Fruit fly (Drosophila melanogaster) S2 (cell line): ENCODE results near the gene CG32061.

Experiments used
- CG8478 ChIP-seq: fragments of >200 bp; optimal IDR thresholded peaks from 2 replicates; lab custom pipeline; 2018
- CTCF ChIP-seq, 2 experiments: fragments of >200 bp; optimal IDR thresholded peaks; 2 replicates each; lab custom pipeline; 2018

The CG32061 gene

dm6 chr3L:10463051-10463866 lies at the start of gene CG32061, which contains the start of gene Gem3:
TSS of gene CG32061 (plus strand) at chr3L:10463816.
TSS of gene Gem3 (minus strand) at chr3L:10463101.
- TF ChIP-seq CG8478 (lab: Kevin White, UChicago) (no peak), CTCF (optimal IDR thresholded peaks at IDR 0.05; lab: Kevin White, UChicago) (peak in 1 of 2 experiments; percentile 38)

DNA sequence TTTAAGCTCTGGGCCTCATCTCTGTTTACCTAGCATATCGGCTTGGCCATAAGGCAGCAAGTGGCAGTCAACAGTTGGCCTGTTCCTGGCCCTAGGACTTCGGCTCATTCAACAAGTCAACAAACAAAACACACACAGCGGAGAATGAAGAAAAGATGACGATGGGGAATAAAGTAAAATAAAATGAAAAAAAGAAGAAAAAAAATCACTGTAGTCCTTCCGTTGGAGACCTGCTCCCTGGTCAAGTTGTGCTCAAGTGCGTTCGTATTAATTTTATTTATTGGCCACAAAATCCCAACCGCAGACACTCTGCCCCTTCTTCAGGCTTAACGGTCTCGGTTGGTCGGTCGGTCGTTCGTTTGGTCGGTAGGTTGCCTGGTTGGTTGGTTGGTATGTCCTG lies 45.2 kb upstream of the CG32061 start:
- TF ChIP-seq CTCF (optimal IDR thresholded peaks at IDR 0.05; lab: Kevin White, UChicago) = no peak
- no peak for TF ChIP-seq CG8478 (lab: Kevin White, UChicago)

- peak; percentile 87 to 90 for TF ChIP-seq CTCF (optimal IDR thresholded peaks at IDR 0.05; lab: Kevin White, UChicago)
- no peak for TF ChIP-seq CG8478 (lab: Kevin White, UChicago)
These were observed 36.3 kb upstream of the CG32061 start for dm6 chr3L:10427318-10427717.

- TF ChIP-seq CG8478 (lab: Kevin White, UChicago) (no peak), CTCF (optimal IDR thresholded peaks at IDR 0.05; lab: Kevin White, UChicago) (no peak)
These were observed 35.6 kb upstream of the CG32061 start for dm6 chr3L:10428027-10428426.

- no peak for TF ChIP-seq CG8478 (lab: Kevin White, UChicago)
- TF ChIP-seq CTCF (optimal IDR thresholded peaks at IDR 0.05; lab: Kevin White, UChicago) = no peak
These were observed 34.9 kb upstream of the CG32061 start for dm6 chr3L:10428746-10429145.

dm6 chr3L:10429474-10429873 lies 34.1 kb upstream of the CG32061 start:
- no peak for TF ChIP-seq CTCF (optimal IDR thresholded peaks at IDR 0.05; lab: Kevin White, UChicago)
- TF ChIP-seq CG8478 (lab: Kevin White, UChicago) = no peak

DNA sequence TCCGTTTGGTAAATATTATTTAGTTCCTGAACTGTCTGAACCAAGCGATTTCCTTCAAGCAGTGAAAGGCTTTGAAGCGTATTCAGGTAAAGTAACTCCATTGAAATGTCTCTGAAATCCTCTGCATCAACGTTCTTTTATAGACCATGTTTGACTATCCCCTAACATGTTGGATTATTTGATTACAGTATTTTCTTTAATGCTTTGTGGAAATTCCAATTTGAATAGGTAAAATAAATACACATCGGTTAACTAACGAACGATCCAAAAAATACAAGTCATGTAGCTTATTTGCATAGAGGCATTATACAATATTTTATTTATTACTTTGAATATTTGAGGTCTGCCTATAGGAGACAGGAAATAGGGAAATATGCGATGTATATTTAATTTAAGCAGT lies 31.7 kb upstream of the CG32061 start, which contains the start of gene Ir67b:
TSS of gene Ir67b (minus strand) at position 101 of the 400 bp plus-strand sequence.
- no peak for TF ChIP-seq CG8478 (lab: Kevin White, UChicago)

DNA sequence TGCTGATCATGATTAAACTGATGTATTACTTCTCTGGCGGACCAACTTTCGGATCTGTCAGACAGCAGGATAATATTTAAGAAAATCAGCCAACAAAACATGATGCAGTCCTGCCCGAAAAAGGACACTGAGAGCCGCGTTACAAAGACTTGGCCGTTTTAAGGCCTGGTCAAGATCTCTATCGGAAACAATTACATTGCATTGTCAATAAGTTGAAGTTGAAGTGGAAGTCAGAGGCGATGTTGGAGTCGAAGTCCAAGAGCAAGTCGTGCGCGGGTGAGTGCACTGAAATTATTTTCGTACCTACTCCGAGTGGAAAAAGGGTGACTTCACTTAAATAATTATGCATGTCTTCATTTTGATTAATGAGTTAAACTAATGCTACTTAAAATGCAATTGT lies 29.6 kb upstream of the CG32061 start, which contains the start of gene Ir67c:
TSS of gene Ir67c (minus strand) at position 101 of the 400 bp plus-strand sequence.
- TF ChIP-seq CTCF (optimal IDR thresholded peaks at IDR 0.05; lab: Kevin White, UChicago) (no peak), CG8478 (lab: Kevin White, UChicago) (no peak)

DNA sequence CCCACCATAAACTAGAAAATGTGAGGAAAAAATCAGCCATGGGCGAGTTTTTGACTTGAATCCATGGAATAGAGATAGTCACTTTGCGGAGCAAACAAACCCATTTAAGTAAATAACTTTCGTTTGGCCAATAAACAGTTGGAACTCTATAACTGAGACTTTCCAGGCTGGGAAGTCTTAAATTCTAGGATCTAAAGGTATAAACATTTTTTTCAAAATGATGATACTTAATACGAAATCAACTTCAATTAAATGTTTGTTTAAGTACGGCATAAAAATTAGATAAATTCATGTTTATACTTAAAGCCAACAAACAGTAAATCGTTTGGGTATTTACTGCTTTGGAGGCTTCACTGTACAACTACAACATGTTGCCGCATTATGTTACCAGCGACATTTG lies 23.7 kb upstream of the CG32061 start:
- TF ChIP-seq CG8478 (lab: Kevin White, UChicago) (no peak), CTCF (optimal IDR thresholded peaks at IDR 0.05; lab: Kevin White, UChicago) (no peak)

DNA sequence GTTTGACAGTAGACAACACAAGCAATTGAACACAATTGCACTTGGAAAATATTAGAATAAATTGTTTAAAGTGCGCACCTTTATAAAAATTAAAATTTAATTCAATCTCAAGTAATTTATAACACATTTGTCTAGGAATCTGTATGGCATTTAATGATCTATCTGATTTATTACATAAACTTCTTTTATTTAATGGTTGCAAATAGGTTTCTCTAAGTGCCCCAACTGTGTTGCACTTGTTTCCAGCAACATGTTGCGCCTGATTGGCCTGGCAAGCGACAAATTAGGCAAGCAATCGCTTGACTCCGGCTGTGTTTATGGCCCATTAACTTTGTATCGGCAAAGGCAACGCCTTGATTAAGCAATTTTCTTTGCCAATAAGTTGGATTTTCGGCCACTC lies 23.1 kb upstream of the CG32061 start:
- TF ChIP-seq CG8478 (lab: Kevin White, UChicago) (no peak), CTCF (optimal IDR thresholded peaks at IDR 0.05; lab: Kevin White, UChicago) (no peak)

DNA sequence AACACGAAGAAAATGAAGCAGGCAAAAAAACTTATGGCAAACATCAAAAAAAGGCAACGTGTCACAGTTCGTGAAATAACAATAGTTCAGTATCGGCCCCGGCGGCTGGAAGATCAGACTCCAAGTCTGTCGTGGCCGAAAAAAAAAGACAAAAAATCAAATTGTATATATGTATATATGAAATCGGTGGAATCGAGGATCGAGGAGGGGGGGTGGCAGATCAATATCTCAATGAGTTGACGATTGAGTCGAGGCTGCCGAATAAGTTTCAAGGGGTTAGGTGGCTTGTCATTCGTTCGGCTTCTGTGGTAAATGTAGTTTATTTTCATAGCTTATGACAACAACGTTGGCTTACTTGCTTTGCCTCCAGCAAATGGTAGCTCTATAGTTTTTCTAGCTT lies 21.1 kb upstream of the CG32061 start:
- no peak for TF ChIP-seq CTCF (optimal IDR thresholded peaks at IDR 0.05; lab: Kevin White, UChicago)
- no peak for TF ChIP-seq CG8478 (lab: Kevin White, UChicago)

- no peak for TF ChIP-seq CG8478 (lab: Kevin White, UChicago)
- no peak for TF ChIP-seq CTCF (optimal IDR thresholded peaks at IDR 0.05; lab: Kevin White, UChicago)
These were observed 19.7 kb upstream of the CG32061 start for dm6 chr3L:10443958-10444357.

DNA sequence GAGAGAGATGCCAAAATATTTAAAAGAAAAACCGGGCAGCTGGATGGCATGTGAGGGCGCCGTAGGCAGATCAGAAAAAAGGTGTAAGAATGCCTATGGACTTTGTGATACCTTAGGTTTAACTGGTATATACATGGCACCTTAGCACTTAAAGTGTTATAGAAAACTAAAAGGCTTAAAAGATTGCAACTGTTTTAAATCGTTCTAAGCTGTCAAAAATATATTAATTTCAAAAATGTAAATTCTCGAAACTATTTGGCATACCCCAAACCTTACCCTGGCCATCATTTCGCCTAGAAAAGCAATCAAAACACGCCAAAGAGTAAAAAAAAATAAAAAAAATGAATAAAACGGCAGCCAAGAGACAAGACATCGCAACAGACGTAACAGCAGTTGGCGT lies 16.6 kb upstream of the CG32061 start:
- TF ChIP-seq CTCF (optimal IDR thresholded peaks at IDR 0.05; lab: Kevin White, UChicago) (no peak), CG8478 (lab: Kevin White, UChicago) (no peak)

DNA sequence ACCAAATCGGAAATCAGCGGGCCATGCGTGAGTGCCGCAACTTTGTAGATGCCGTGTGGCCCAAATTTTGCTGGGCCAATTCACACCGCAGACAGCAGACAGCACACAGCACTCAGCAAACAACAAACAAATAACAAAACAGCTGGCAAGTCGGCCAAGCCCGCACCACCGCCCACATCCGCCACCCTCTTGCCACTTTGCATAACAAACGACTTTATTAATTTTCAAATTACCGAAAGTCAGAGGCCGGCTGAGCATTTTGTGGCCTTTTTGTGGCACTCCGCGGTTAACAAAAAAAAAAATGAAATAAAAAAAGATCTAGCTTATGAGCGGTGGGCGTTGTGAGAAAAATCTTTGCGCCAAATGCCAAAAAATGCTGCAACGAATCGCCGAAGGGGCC lies 13.9 kb upstream of the CG32061 start:
- TF ChIP-seq CTCF (optimal IDR thresholded peaks at IDR 0.05; lab: Kevin White, UChicago) = no peak

dm6 chr3L:10459076-10459475 lies 4.5 kb upstream of the CG32061 start:
- TF ChIP-seq CG8478 (lab: Kevin White, UChicago) = no peak
- no peak for TF ChIP-seq CTCF (optimal IDR thresholded peaks at IDR 0.05; lab: Kevin White, UChicago)

- TF ChIP-seq CTCF (optimal IDR thresholded peaks at IDR 0.05; lab: Kevin White, UChicago) = no peak
- no peak for TF ChIP-seq CG8478 (lab: Kevin White, UChicago)
These were observed 1.3 kb downstream of the CG32061 start, which contains the start of gene S-Lap3 for dm6 chr3L:10464887-10465286. TSS of gene S-Lap3 (plus strand) at chr3L:10465187.
